Worm (Caenorhabditis elegans) whole organism, L4 larva: Measurements from ENCODE around the gene ace-3.

ENCODE experiments used
- F10B5.3 ChIP-seq: sonication (generic microtip); optimal IDR thresholded peaks from 2 replicates; lab custom pipeline; 2016; ENCODE audit warnings: mild to moderate bottlenecking, missing genetic modification characterization, missing compliant biosample characterization
- F37D6.2 ChIP-seq: sonication (generic microtip); optimal IDR thresholded peaks from 2 replicates; lab custom pipeline; 2016; ENCODE audit warnings: mild to moderate bottlenecking, missing genetic modification characterization, missing compliant biosample characterization
- F44E2.7 ChIP-seq: fragments of 200-800 bp; sonication (Bioruptor generic); IDR thresholded peaks from 2 replicates; pipeline ENCODE4 v2.1.2; 2022; ENCODE audit warnings: missing genetic modification characterization, missing compliant biosample characterization
- F49E8.2 ChIP-seq: sonication (generic microtip); optimal IDR thresholded peaks from 2 replicates; lab custom pipeline; 2016; ENCODE audit warnings: missing compliant biosample characterization, mild to moderate bottlenecking, missing genetic modification characterization, borderline replicate concordance
- Y48G9A.11 ChIP-seq: fragments of 200-800 bp; sonication (Bioruptor generic); IDR thresholded peaks from 2 replicates; pipeline ENCODE4 v1.3.6; 2022; ENCODE audit warnings: missing genetic modification reagents, missing genetic modification characterization, missing compliant biosample characterization
- Y5F2A.4 ChIP-seq: fragments of 200-800 bp; sonication (Bioruptor generic); optimal IDR thresholded peaks from 2 replicates; lab custom pipeline; 2018; ENCODE audit warnings: mild to moderate bottlenecking, missing genetic modification characterization, missing compliant biosample characterization
- Y75B8A.6 ChIP-seq: fragments of 200-800 bp; sonication (Bioruptor generic); IDR thresholded peaks from 2 replicates; pipeline ENCODE4 v1.3.6; 2022; ENCODE audit warnings: missing genetic modification reagents, missing genetic modification characterization, missing compliant biosample characterization
- attf-4 ChIP-seq: sonication (generic microtip); optimal IDR thresholded peaks from 3 replicates; lab custom pipeline; 2017; ENCODE audit warnings: missing biosample characterization, missing genetic modification characterization
- ceh-20 ChIP-seq: fragments of 200-800 bp; sonication (Bioruptor generic); IDR thresholded peaks from 2 replicates; pipeline ENCODE4 v1.3.6; 2022; ENCODE audit warnings: missing genetic modification reagents, missing genetic modification characterization, missing compliant biosample characterization
- ceh-44 ChIP-seq: fragments of 200-800 bp; sonication (Bioruptor generic); IDR thresholded peaks from 2 replicates; pipeline ENCODE4 v1.3.6; 2022; ENCODE audit warnings: missing genetic modification reagents, missing genetic modification characterization, missing compliant biosample characterization
- ceh-82 ChIP-seq: sonication (generic microtip); optimal IDR thresholded peaks from 2 replicates; lab custom pipeline; 2017; ENCODE audit warnings: missing biosample characterization, missing genetic modification characterization
- ces-1 ChIP-seq: fragments of 150-350 bp; sonication (generic microtip); optimal IDR thresholded peaks from 4 replicates; lab custom pipeline; 2014; ENCODE audit warnings: missing biosample characterization, missing genetic modification reagents, missing genetic modification characterization
- cey-2 ChIP-seq: sonication (generic microtip); optimal IDR thresholded peaks from 3 replicates; lab custom pipeline; 2017; ENCODE audit warnings: missing genetic modification characterization, mild to moderate bottlenecking, missing compliant biosample characterization, antibody characterized with exemption, borderline replicate concordance; ENCODE audit not compliant: insufficient read depth
- ctbp-1 ChIP-seq: fragments of 200-800 bp; sonication (Bioruptor generic); IDR thresholded peaks from 2 replicates; pipeline ENCODE4 v1.3.6; 2022; ENCODE audit warnings: missing genetic modification reagents, missing genetic modification characterization, missing compliant biosample characterization
- daf-16 ChIP-seq, 3 experiments: sonication (generic microtip); optimal IDR thresholded peaks; 2 replicates each; lab custom pipeline; 2016 to 2017; ENCODE audit warnings: missing genetic modification characterization in 3 of 3, missing genetic modification reagents in 3 of 3, mild to moderate bottlenecking in 2 of 3, missing compliant biosample characterization in 2 of 3, missing biosample characterization in 1 of 3, moderate library complexity in 1 of 3
- daf-19 ChIP-seq: fragments of 200-800 bp; sonication (Bioruptor generic); conservative IDR thresholded peaks from 2 replicates; pipeline ENCODE4 v1.3.6; 2022; ENCODE audit warnings: missing genetic modification characterization, missing compliant biosample characterization
- dmd-6 ChIP-seq: fragments of 200-800 bp; sonication (Bioruptor generic); IDR thresholded peaks from 2 replicates; pipeline ENCODE4 v1.3.6; 2022; ENCODE audit warnings: missing genetic modification reagents, missing genetic modification characterization, missing compliant biosample characterization
- dmd-8 ChIP-seq: fragments of 200-800 bp; sonication (Bioruptor generic); IDR thresholded peaks from 2 replicates; pipeline ENCODE4 v1.3.6; 2022; ENCODE audit warnings: missing genetic modification characterization, missing compliant biosample characterization
- dmd-9 ChIP-seq: fragments of 200-800 bp; sonication (Bioruptor generic); IDR thresholded peaks from 2 replicates; pipeline ENCODE4 v1.3.6; 2022; ENCODE audit warnings: missing genetic modification reagents, missing genetic modification characterization, missing compliant biosample characterization
- duxl-1 ChIP-seq: sonication (generic microtip); optimal IDR thresholded peaks from 2 replicates; lab custom pipeline; 2016; ENCODE audit warnings: mild to moderate bottlenecking, missing genetic modification characterization, moderate library complexity, missing compliant biosample characterization; ENCODE audit not compliant: poor library complexity
- dve-1 ChIP-seq: sonication (generic microtip); optimal IDR thresholded peaks from 2 replicates; lab custom pipeline; 2017; ENCODE audit warnings: antibody characterized with exemption, mild to moderate bottlenecking, missing genetic modification characterization, missing compliant biosample characterization; ENCODE audit not compliant: insufficient read depth
- egl-27 ChIP-seq: sonication (generic microtip); optimal IDR thresholded peaks from 3 replicates; lab custom pipeline; 2017; ENCODE audit warnings: missing biosample characterization, missing genetic modification reagents, missing genetic modification characterization
- fkh-10 ChIP-seq: fragments of 150-350 bp; optimal IDR thresholded peaks from 2 replicates; lab custom pipeline; 2014; ENCODE audit warnings: missing biosample characterization, missing genetic modification reagents, missing genetic modification characterization
- hif-1 ChIP-seq, 2 experiments: sonication (generic microtip); optimal IDR thresholded peaks; 2 replicates each; lab custom pipeline; 2016 to 2017; ENCODE audit warnings: missing compliant biosample characterization in 2 of 2, missing genetic modification characterization in 2 of 2, missing genetic modification reagents in 2 of 2, missing genotype in 2 of 2, mild to moderate bottlenecking in 1 of 2
- hlh-11 ChIP-seq: fragments of 200-800 bp; sonication (Bioruptor generic); optimal IDR thresholded peaks from 2 replicates; lab custom pipeline; 2018; ENCODE audit warnings: mild to moderate bottlenecking, missing genetic modification characterization, missing compliant biosample characterization
- jun-1 ChIP-seq: fragments of 150-350 bp; optimal IDR thresholded peaks from 2 replicates; lab custom pipeline; 2014; ENCODE audit warnings: missing biosample characterization, missing genetic modification reagents, missing genetic modification characterization
- lin-13 ChIP-seq: fragments of 150-350 bp; optimal IDR thresholded peaks from 2 replicates; lab custom pipeline; 2014; ENCODE audit warnings: missing biosample characterization, missing genetic modification reagents, missing genetic modification characterization
- lin-29 ChIP-seq: fragments of 200-800 bp; sonication (Bioruptor generic); IDR thresholded peaks from 2 replicates; pipeline ENCODE4 v1.3.6; 2022; ENCODE audit warnings: missing genetic modification reagents, missing genetic modification characterization, missing compliant biosample characterization
- lin-38 ChIP-seq: fragments of 200-800 bp; sonication (Bioruptor generic); IDR thresholded peaks from 2 replicates; pipeline ENCODE4 v1.3.6; 2022; ENCODE audit warnings: missing genetic modification reagents, missing genetic modification characterization, missing compliant biosample characterization
- lin-39 ChIP-seq: fragments of 150-350 bp; optimal IDR thresholded peaks from 2 replicates; lab custom pipeline; 2014; ENCODE audit warnings: missing biosample characterization, missing genetic modification reagents, missing genetic modification characterization
- madf-9 ChIP-seq: fragments of 200-800 bp; sonication (Bioruptor generic); conservative IDR thresholded peaks from 2 replicates; pipeline ENCODE4 v1.3.6; 2022; ENCODE audit warnings: missing genetic modification reagents, missing genetic modification characterization, missing compliant biosample characterization
- nhr-10 ChIP-seq: fragments of 150-350 bp; optimal IDR thresholded peaks from 2 replicates; lab custom pipeline; 2014; ENCODE audit warnings: missing biosample characterization, missing genetic modification characterization
- nhr-25 ChIP-seq: sonication (generic microtip); optimal IDR thresholded peaks from 2 replicates; lab custom pipeline; 2017; ENCODE audit warnings: missing genetic modification characterization, mild to moderate bottlenecking, missing compliant biosample characterization, antibody characterized with exemption, moderate library complexity, borderline replicate concordance; ENCODE audit not compliant: insufficient read depth
- nhr-42 ChIP-seq: fragments of 200-800 bp; sonication (Bioruptor generic); IDR thresholded peaks from 2 replicates; pipeline ENCODE4 v1.3.6; 2022; ENCODE audit warnings: missing genetic modification characterization, missing compliant biosample characterization
- nhr-48 ChIP-seq: sonication (generic microtip); optimal IDR thresholded peaks from 2 replicates; lab custom pipeline; 2016; ENCODE audit warnings: mild to moderate bottlenecking, missing genetic modification characterization, missing compliant biosample characterization
- nhr-6 ChIP-seq: fragments of 150-350 bp; optimal IDR thresholded peaks from 2 replicates; lab custom pipeline; 2014; ENCODE audit warnings: missing biosample characterization, missing genetic modification characterization
- nhr-76 ChIP-seq: fragments of 150-350 bp; optimal IDR thresholded peaks from 2 replicates; lab custom pipeline; 2014; ENCODE audit warnings: missing biosample characterization, missing genetic modification characterization
- nhr-77 ChIP-seq: fragments of 150-350 bp; optimal IDR thresholded peaks from 2 replicates; lab custom pipeline; 2014; ENCODE audit warnings: missing biosample characterization, missing genetic modification characterization
- pha-4 ChIP-seq, 2 experiments: fragments of 150-350 bp in 1 of 2; fragments of 200-800 bp in 1 of 2; sonication (Bioruptor generic) in 1 of 2; IDR thresholded peaks in 1 of 2; optimal IDR thresholded peaks in 1 of 2; 2 replicates each; pipeline versions ENCODE4 v1.3.6 to Lab custom; 2014 to 2022; ENCODE audit warnings: missing genetic modification characterization in 2 of 2, missing genetic modification reagents in 2 of 2, missing biosample characterization in 1 of 2, missing compliant biosample characterization in 1 of 2
- pqm-1 ChIP-seq: sonication (generic microtip); optimal IDR thresholded peaks from 2 replicates; lab custom pipeline; 2017; ENCODE audit warnings: missing biosample characterization, missing genetic modification characterization
- rbr-2 ChIP-seq: sonication (generic microtip); optimal IDR thresholded peaks from 2 replicates; lab custom pipeline; 2016; ENCODE audit warnings: missing genotype, missing genetic modification characterization, missing compliant biosample characterization
- skn-1 ChIP-seq: fragments of 150-350 bp; optimal IDR thresholded peaks from 2 replicates; lab custom pipeline; 2014; ENCODE audit warnings: missing biosample characterization, missing genetic modification characterization
- snpc-1.2 ChIP-seq: fragments of 200-800 bp; sonication (Bioruptor generic); IDR thresholded peaks from 2 replicates; pipeline ENCODE4 v1.3.6; 2022; ENCODE audit warnings: missing genetic modification reagents, missing genetic modification characterization, missing compliant biosample characterization
- spr-1 ChIP-seq: sonication (generic microtip); optimal IDR thresholded peaks from 2 replicates; lab custom pipeline; 2016; ENCODE audit warnings: mild to moderate bottlenecking, missing genetic modification characterization, missing compliant biosample characterization
- tag-97 ChIP-seq: fragments of 200-800 bp; sonication (Bioruptor generic); IDR thresholded peaks from 2 replicates; pipeline ENCODE4 v1.3.6; 2022; ENCODE audit warnings: missing genetic modification characterization, missing compliant biosample characterization
- tra-1 ChIP-seq: fragments of 200-800 bp; sonication (Bioruptor generic); IDR thresholded peaks from 2 replicates; pipeline ENCODE4 v1.3.6; 2022; ENCODE audit warnings: missing genetic modification reagents, missing genetic modification characterization, missing compliant biosample characterization
- zag-1 ChIP-seq: fragments of 150-350 bp; optimal IDR thresholded peaks from 2 replicates; lab custom pipeline; 2014; ENCODE audit warnings: missing biosample characterization, missing genetic modification characterization
- zfp-2 ChIP-seq: sonication (generic microtip); optimal IDR thresholded peaks from 2 replicates; lab custom pipeline; 2016; ENCODE audit warnings: mild to moderate bottlenecking, missing genetic modification characterization, missing compliant biosample characterization
- ztf-7 ChIP-seq: fragments of 150-350 bp; optimal IDR thresholded peaks from 2 replicates; lab custom pipeline; 2014; ENCODE audit warnings: missing biosample characterization, missing genetic modification characterization

ace-3 gene

DNA sequence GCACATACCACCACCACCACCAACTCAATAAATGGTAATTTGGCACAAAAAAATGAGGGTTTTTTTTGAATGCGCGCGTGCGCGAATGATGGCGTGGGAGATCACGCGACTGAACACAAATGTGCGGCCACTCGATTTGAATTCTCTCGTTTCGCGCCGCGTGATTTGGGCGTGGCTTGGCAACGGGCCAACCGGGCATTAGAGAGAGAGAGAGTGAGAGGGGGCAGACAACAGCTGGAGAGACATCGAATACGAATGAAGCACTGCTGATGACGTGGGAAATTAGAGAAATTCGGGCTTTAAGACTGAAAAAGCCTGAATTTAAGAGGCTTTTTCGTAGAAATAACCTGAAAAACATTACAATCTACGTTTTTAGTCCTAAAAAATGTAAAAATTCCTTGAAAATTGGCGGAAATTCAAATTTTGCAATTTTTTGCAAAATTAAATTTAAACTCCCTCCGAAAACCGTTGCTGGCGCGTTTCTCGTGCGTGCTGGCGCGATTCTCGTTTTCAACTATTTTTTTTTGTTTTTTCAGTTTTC, 46.0 kb downstream of the ace-3 start (continued):
- TF ChIP-seq Y48G9A.11 (GFP tag; lab: Robert Waterston, UW): 0 out of 2 replicates have a peak, but pooled peaks have one; percentile 50
- peak; percentile 91 for TF ChIP-seq pha-4 (GFP tag; IDR thresholded peaks at IDR 0.05; lab: Robert Waterston, UW)
- peak; percentile 26 for TF ChIP-seq pha-4 (tag; optimal IDR thresholded peaks at IDR 0.05; lab: Kevin White, UChicago)
- no peak for TF ChIP-seq daf-19
- no peak for TF ChIP-seq egl-27 (tag; lab: Kevin White, UChicago)
- no peak for TF ChIP-seq zag-1 (tag; lab: Kevin White, UChicago)
- TF ChIP-seq Y5F2A.4 (GFP tag; lab: Kevin White, UChicago): peak; percentile 59
- TF ChIP-seq F44E2.7: no peak
- TF ChIP-seq pqm-1 (tag; lab: Kevin White, UChicago): no peak
- TF ChIP-seq dve-1 (tag; lab: Kevin White, UChicago): peak; percentile 93
- TF ChIP-seq rbr-2 (tag; lab: Kevin White, UChicago): peak; percentile 96
- TF ChIP-seq fkh-10 (GFP tag; lab: Kevin White, UChicago): peak; percentile 47
- TF ChIP-seq ztf-7 (tag; lab: Kevin White, UChicago): no peak
- no peak for TF ChIP-seq tag-97
- peak; percentile 99 for TF ChIP-seq hlh-11 (tag; lab: Kevin White, UChicago)
- TF ChIP-seq ceh-44 (GFP tag; lab: Robert Waterston, UW): no peak
- TF ChIP-seq nhr-6: peak; percentile 82
- peak; percentile 26 for TF ChIP-seq ceh-82 (tag; lab: Kevin White, UChicago)
- TF ChIP-seq ctbp-1: peak; percentile 80
- TF ChIP-seq lin-29 (GFP tag; lab: Robert Waterston, UW): peak; percentile 85
- no peak for TF ChIP-seq attf-4 (tag; lab: Kevin White, UChicago)
- peak; percentile 55 for TF ChIP-seq jun-1
- peak; percentile 77 for TF ChIP-seq nhr-25 (tag; lab: Kevin White, UChicago)
- peak; percentile 60 for TF ChIP-seq madf-9 (GFP tag; lab: Robert Waterston, UW)
- peak; percentile 94 for TF ChIP-seq nhr-48 (tag; lab: Kevin White, UChicago)
- TF ChIP-seq lin-38: peak; percentile 85
- peak; percentile 66 for TF ChIP-seq F49E8.2 (tag; lab: Kevin White, UChicago)
- peak; percentile 95 for TF ChIP-seq nhr-77 (tag; lab: Kevin White, UChicago)
- peak; percentile 65 to 73 for TF ChIP-seq daf-16 (GFP tag; optimal IDR thresholded peaks at IDR 0.05; lab: Kevin White, UChicago)
- TF ChIP-seq daf-16 (tag; optimal IDR thresholded peaks at IDR 0.05; lab: Kevin White, UChicago): peak; percentile 56
- 0 out of 2 replicates have a peak, but pooled peaks have one; percentile 49 for TF ChIP-seq snpc-1.2 (GFP tag; lab: Robert Waterston, UW)
- TF ChIP-seq zfp-2 (tag; lab: Kevin White, UChicago): peak; percentile 75
- peak; percentile 68 for TF ChIP-seq Y75B8A.6
- TF ChIP-seq dmd-6 (GFP tag; lab: Robert Waterston, UW): peak; percentile 90
- TF ChIP-seq cey-2 (tag; lab: Kevin White, UChicago): no peak
- peak; percentile 84 for TF ChIP-seq F10B5.3
- peak; percentile 71 to 93 for TF ChIP-seq hif-1 (tag; optimal IDR thresholded peaks at IDR 0.05; lab: Kevin White, UChicago)
- peak; percentile 89 for TF ChIP-seq lin-13 (GFP tag; lab: Kevin White, UChicago)
- no peak for TF ChIP-seq nhr-76 (tag; lab: Kevin White, UChicago)
- peak; percentile 79 for TF ChIP-seq duxl-1 (tag; lab: Kevin White, UChicago)
- TF ChIP-seq nhr-10 (tag; lab: Kevin White, UChicago): peak; percentile 48
- no peak; the same call in 1 of the 2 replicates for TF ChIP-seq dmd-8 (GFP tag; lab: Robert Waterston, UW)
- TF ChIP-seq spr-1 (tag; lab: Kevin White, UChicago): peak; percentile 93
- TF ChIP-seq dmd-9 (GFP tag; lab: Robert Waterston, UW): no peak
- TF ChIP-seq ces-1 (GFP tag; lab: Kevin White, UChicago): no peak
- peak; percentile 89 for TF ChIP-seq ceh-20 (GFP tag; lab: Robert Waterston, UW)
- peak; percentile 90 for TF ChIP-seq F37D6.2 (tag; lab: Kevin White, UChicago)
- no peak for TF ChIP-seq lin-39 (tag; lab: Kevin White, UChicago)
- peak; percentile 92 for TF ChIP-seq nhr-42 (GFP tag; lab: Robert Waterston, UW)
- TF ChIP-seq tra-1 (GFP tag; lab: Robert Waterston, UW): peak; percentile 69; the same call in 1 of the 2 replicates
- no peak for TF ChIP-seq skn-1 (tag; lab: Kevin White, UChicago)
